Worm (Caenorhabditis elegans): Measurements from ENCODE around the gene zip-2.
A peak's percentile ranks its signal among the peaks of the same experiment; 100 is the strongest.

Gene zip-2

ce11 chrIII:843999-844398 is 11.2 kb downstream of the zip-2 start:
- TF ChIP-seq ztf-25 (GFP tag; IDR thresholded peaks at IDR 0.05) (no peak), snpc-1.1 (tag; optimal IDR thresholded peaks at IDR 0.05; ENCODE audit: insufficient read depth) (no peak), attf-6 (GFP tag; IDR thresholded peaks at IDR 0.05) (no peak), repo-1 (tag; optimal IDR thresholded peaks at IDR 0.05) (no peak), atf-7 (tag; optimal IDR thresholded peaks at IDR 0.05) (no peak), T26A5.8 (tag; optimal IDR thresholded peaks at IDR 0.05) (no peak), F49E8.2 (tag; optimal IDR thresholded peaks at IDR 0.05; ENCODE audit: insufficient read depth) (no peak), B0261.1 (tag; optimal IDR thresholded peaks at IDR 0.05) (no peak), ceh-79 (tag; optimal IDR thresholded peaks at IDR 0.05) (no peak), xnd-1 (tag; optimal IDR thresholded peaks at IDR 0.05) (no peak), D2030.7 (GFP tag; IDR thresholded peaks at IDR 0.05) (no peak), attf-5 (GFP tag; optimal IDR thresholded peaks at IDR 0.05) (peak; percentile 42), lin-54 (GFP tag; optimal IDR thresholded peaks at IDR 0.05) (no peak), lag-1 (GFP tag; IDR thresholded peaks at IDR 0.05) (no peak), lin-26 (GFP tag; IDR thresholded peaks at IDR 0.05) (0 out of 2 replicates have a peak, but pooled peaks have one; percentile 20), tbp1 (GFP tag; optimal IDR thresholded peaks at IDR 0.05) (no peak), snpc-4 (GFP tag; optimal IDR thresholded peaks at IDR 0.05) (no peak), snpc-4 (tag; optimal IDR thresholded peaks at IDR 0.05) (peak in 1 of 4 experiments; percentile 22), ceh-27 (GFP tag; optimal IDR thresholded peaks at IDR 0.05) (no peak), cebp-1 (GFP tag; IDR thresholded peaks at IDR 0.05) (no peak), cebp-1 (tag; optimal IDR thresholded peaks at IDR 0.05) (peak; percentile 36), dox-1 (GFP tag; IDR thresholded peaks at IDR 0.05) (0 out of 2 replicates have a peak, but pooled peaks have one; percentile 23), ztf-22 (GFP tag; optimal IDR thresholded peaks at IDR 0.05) (no peak), egl-18 (GFP tag; IDR thresholded peaks at IDR 0.05) (no peak), zfh-2 (GFP tag; conservative IDR thresholded peaks at IDR 0.05) (peak; percentile 50), unc-62 (GFP tag; optimal IDR thresholded peaks at IDR 0.05) (no peak), nhr-80 (tag; optimal IDR thresholded peaks at IDR 0.05) (peak; percentile 49), F37B4.10 (GFP tag; IDR thresholded peaks at IDR 0.05) (no peak), ama-1 (optimal IDR thresholded peaks at IDR 0.05) (no peak), ama-1 (GFP tag; optimal IDR thresholded peaks at IDR 0.05) (no peak), ccch-3 (GFP tag; optimal IDR thresholded peaks at IDR 0.05) (no peak), T07F8.4 (tag; optimal IDR thresholded peaks at IDR 0.05) (no peak), nhr-90 (tag; optimal IDR thresholded peaks at IDR 0.05) (no peak), egrh-3 (GFP tag; IDR thresholded peaks at IDR 0.05) (no peak), madf-8 (GFP tag; conservative IDR thresholded peaks at IDR 0.05) (no peak), hmg-1.2 (GFP tag; IDR thresholded peaks at IDR 0.05) (peak; percentile 31; the same call in 1 of the 2 replicates), ceh-58 (GFP tag; IDR thresholded peaks at IDR 0.05) (no peak), madf-6 (GFP tag; IDR thresholded peaks at IDR 0.05) (no peak), bed-1 (GFP tag; IDR thresholded peaks at IDR 0.05) (no peak), dpff-1 (tag; optimal IDR thresholded peaks at IDR 0.05) (no peak), lin-35 (GFP tag; optimal IDR thresholded peaks at IDR 0.05) (no peak), ekl-4 (GFP tag; IDR thresholded peaks at IDR 0.05) (no peak), zim-3 (tag; optimal IDR thresholded peaks at IDR 0.05) (no peak), Y53G8AR.9 (GFP tag; conservative IDR thresholded peaks at IDR 0.05) (no peak), nhr-27 (tag; optimal IDR thresholded peaks at IDR 0.05) (no peak), aptf-2 (GFP tag; conservative IDR thresholded peaks at IDR 0.05) (no peak), snpc-3.4 (tag; optimal IDR thresholded peaks at IDR 0.05) (no peak), gei-17 (GFP tag; optimal IDR thresholded peaks at IDR 0.05) (no peak), F39B2.1 (GFP tag; IDR thresholded peaks at IDR 0.05) (no peak), mcd-1 (GFP tag; IDR thresholded peaks at IDR 0.05) (peak; percentile 51)

Measured in whole organism, young adult.